Fruit fly (Drosophila melanogaster): Measurements from ENCODE around the gene Hipk.

The Hipk gene

dm6 chr3L:615425-616046, 72.7 kb downstream of the Hipk start (continued):
- TF ChIP-seq D19B (GFP tag; optimal IDR thresholded peaks at IDR 0.05): peak; percentile 60
- TF ChIP-seq hb (GFP tag; IDR thresholded peaks at IDR 0.05; ENCODE audit: partially characterized antibody): no peak
- TF ChIP-seq shn (GFP tag; optimal IDR thresholded peaks at IDR 0.05): peak; percentile 64
- TF ChIP-seq Bgb (GFP tag; IDR thresholded peaks at IDR 0.05; ENCODE audit: partially characterized antibody): no peak
- peak; percentile 94 for TF ChIP-seq Med (GFP tag)
- peak; percentile 85 for TF ChIP-seq HHEX (GFP tag; optimal IDR thresholded peaks at IDR 0.05)
- peak; percentile 57 for TF ChIP-seq scrt (GFP tag; optimal IDR thresholded peaks at IDR 0.05)
- no peak for TF ChIP-seq Doc3 (GFP tag; IDR thresholded peaks at IDR 0.05; ENCODE audit: partially characterized antibody)
- peak; percentile 44 for TF ChIP-seq grn (GFP tag; optimal IDR thresholded peaks at IDR 0.05)
- peak; percentile 34 for TF ChIP-seq Ets97D (GFP tag; optimal IDR thresholded peaks at IDR 0.05)
- peak; percentile 86 for TF ChIP-seq CG14014 (GFP tag; IDR thresholded peaks at IDR 0.05)
- peak; percentile 39 for TF ChIP-seq CG12071 (GFP tag; optimal IDR thresholded peaks at IDR 0.05)
- peak; percentile 89 for TF ChIP-seq Awh (GFP tag; IDR thresholded peaks at IDR 0.05)
- peak; percentile 90 for TF ChIP-seq CG8388 (GFP tag; optimal IDR thresholded peaks at IDR 0.05)
- TF ChIP-seq CG1233 (GFP tag; optimal IDR thresholded peaks at IDR 0.05): peak; percentile 86
- TF ChIP-seq slp2 (GFP tag; optimal IDR thresholded peaks at IDR 0.05): peak; percentile 87
- TF ChIP-seq HmgD (GFP tag; optimal IDR thresholded peaks at IDR 0.05): peak; percentile 55
- TF ChIP-seq CG4328 (GFP tag; optimal IDR thresholded peaks at IDR 0.05): peak; percentile 30
- TF ChIP-seq cwo (GFP tag; optimal IDR thresholded peaks at IDR 0.05): peak; percentile 73
- TF ChIP-seq CG10147 (GFP tag; optimal IDR thresholded peaks at IDR 0.05): peak; percentile 70
- no peak for TF ChIP-seq Dp (GFP tag; optimal IDR thresholded peaks at IDR 0.05)
- TF ChIP-seq CG1024 (GFP tag; IDR thresholded peaks at IDR 0.05): peak; percentile 74
- TF ChIP-seq CoRest (tag; optimal IDR thresholded peaks at IDR 0.05): peak; percentile 89
- TF ChIP-seq amos (GFP tag; IDR thresholded peaks at IDR 0.05; ENCODE audit: partially characterized antibody): no peak
- TF ChIP-seq CG3407 (GFP tag; optimal IDR thresholded peaks at IDR 0.05): peak; percentile 83
- TF ChIP-seq prd (optimal IDR thresholded peaks at IDR 0.05): no peak
- TF ChIP-seq prd (GFP tag; IDR thresholded peaks at IDR 0.05): peak; percentile 93
- TF ChIP-seq CG34224 (GFP tag; IDR thresholded peaks at IDR 0.05; ENCODE audit: partially characterized antibody): no peak
- peak; percentile 94 for TF ChIP-seq Oli (tag; optimal IDR thresholded peaks at IDR 0.05)
- TF ChIP-seq Drgx (GFP tag; IDR thresholded peaks at IDR 0.05): peak; percentile 81
- TF ChIP-seq CG10209 (GFP tag; optimal IDR thresholded peaks at IDR 0.05): peak; percentile 83
- peak; percentile 83 for TF ChIP-seq oc (tag; optimal IDR thresholded peaks at IDR 0.05)
- TF ChIP-seq CG12744 (GFP tag; optimal IDR thresholded peaks at IDR 0.05): peak; percentile 66
- TF ChIP-seq sim (GFP tag; IDR thresholded peaks at IDR 0.05): peak; percentile 87
- peak; percentile 26; the same call in 1 of the 2 replicates for TF ChIP-seq MBD-R2 (GFP tag; IDR thresholded peaks at IDR 0.05)
- no peak for TF ChIP-seq Elba2 (GFP tag; optimal IDR thresholded peaks at IDR 0.05)
- peak; percentile 4 for TF ChIP-seq Hey (tag; optimal IDR thresholded peaks at IDR 0.05)
- TF ChIP-seq toy (GFP tag; IDR thresholded peaks at IDR 0.05): no peak
- TF ChIP-seq Camta (GFP tag; optimal IDR thresholded peaks at IDR 0.05): peak; percentile 91
- TF ChIP-seq CG9609 (GFP tag; optimal IDR thresholded peaks at IDR 0.05): peak; percentile 79
- TF ChIP-seq CG2678 (tag; optimal IDR thresholded peaks at IDR 0.05): peak; percentile 92
- peak; percentile 72 for TF ChIP-seq her (GFP tag; optimal IDR thresholded peaks at IDR 0.05)
- TF ChIP-seq PHDP (tag; optimal IDR thresholded peaks at IDR 0.05): peak; percentile 85
- peak; percentile 26 for TF ChIP-seq CG4282 (GFP tag; optimal IDR thresholded peaks at IDR 0.05)
- peak; percentile 42 for TF ChIP-seq CG4617 (GFP tag; optimal IDR thresholded peaks at IDR 0.05; ENCODE audit: borderline replicate concordance)
- no peak for TF ChIP-seq YL-1 (GFP tag; optimal IDR thresholded peaks at IDR 0.05)
- TF ChIP-seq CG18262 (tag; optimal IDR thresholded peaks at IDR 0.05): peak; percentile 90
- TF ChIP-seq kni (GFP tag; optimal IDR thresholded peaks at IDR 0.05): no peak
- peak; percentile 78 for TF ChIP-seq CG1792 (GFP tag; optimal IDR thresholded peaks at IDR 0.05)

Measured in whole organism, embryonic.